Comparison of ENCODE assay signal across 5 fruit fly cellular contexts in the genomic region with DNA sequence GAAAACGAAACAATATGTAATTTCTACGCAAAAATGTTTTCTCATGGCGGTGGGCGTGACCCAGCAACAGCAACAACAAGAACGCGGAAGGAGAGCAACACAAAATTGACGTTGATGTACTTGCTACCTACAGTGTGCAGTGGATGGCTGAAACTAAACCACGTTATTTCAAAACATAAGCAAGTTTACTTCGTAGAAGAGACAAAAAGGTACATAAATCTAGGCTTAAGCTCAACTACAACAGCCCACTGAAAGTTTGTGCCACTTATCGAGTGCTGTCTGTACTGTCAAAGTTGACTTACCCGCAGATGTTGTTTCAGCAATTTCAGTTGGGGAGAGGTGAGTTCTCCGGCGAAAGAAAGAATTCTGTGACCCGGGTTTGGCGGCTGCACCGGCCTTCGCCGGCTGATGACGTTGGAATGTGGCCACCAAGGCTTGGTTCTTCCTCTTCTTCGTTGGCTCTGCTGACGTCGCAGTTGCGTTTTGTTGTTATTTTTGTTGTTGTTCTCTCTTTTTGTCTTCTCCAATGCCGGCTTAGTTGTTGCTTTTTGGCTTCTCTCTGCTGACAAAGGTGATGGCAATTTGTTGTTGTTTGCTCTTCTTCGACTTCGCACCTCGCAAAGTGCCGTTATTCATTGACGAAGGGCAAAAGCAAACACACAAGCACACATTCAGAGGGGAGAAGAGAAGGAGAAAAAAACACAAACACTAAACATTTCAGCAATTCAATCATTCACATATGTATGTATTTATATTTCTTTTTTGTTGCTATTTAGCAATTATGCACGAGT.
TF ChIP-seq lines count a peak whose summit lies in the region.

No protein-coding gene starts in this region.

- no peak for TF ChIP-seq CTCF in whole organism, embryonic (GFP tag; optimal IDR thresholded peaks at IDR 0.05; lab: Kevin White, UChicago)

TF ChIP-seq in whole organism, adult, 20 proteins besides CTCF, POLR2A, EP300 and RAD21:
- TF ChIP-seq CG33017 (tag; optimal IDR thresholded peaks at IDR 0.05; lab: Kevin White, UChicago), result no peak
- peak; percentile 24 for TF ChIP-seq bab1 (GFP tag; optimal IDR thresholded peaks at IDR 0.05; lab: Kevin White, UChicago)
- peak; percentile 92 for TF ChIP-seq pad (GFP tag; optimal IDR thresholded peaks at IDR 0.05; lab: Kevin White, UChicago)
- TF ChIP-seq ovo (GFP tag; optimal IDR thresholded peaks at IDR 0.05; lab: Kevin White, UChicago), result peak; percentile 93
- peak; percentile 87 for TF ChIP-seq tj (GFP tag; optimal IDR thresholded peaks at IDR 0.05; lab: Kevin White, UChicago)
- no peak for TF ChIP-seq CG5204 (GFP tag; optimal IDR thresholded peaks at IDR 0.05; lab: Kevin White, UChicago)

TF ChIP-seq in whole organism, embryonic, 481 proteins besides CTCF, POLR2A, EP300 and RAD21 (continues in another document):
- TF ChIP-seq CG12219 (GFP tag; optimal IDR thresholded peaks at IDR 0.05; lab: Kevin White, UChicago) (no peak), vvl (GFP tag; IDR thresholded peaks at IDR 0.05; lab: Robert Waterston, UW) (peak; percentile 47; the same call in 1 of the 2 replicates), ap (GFP tag; IDR thresholded peaks at IDR 0.05; lab: Robert Waterston, UW) (no peak), CG13296 (GFP tag; optimal IDR thresholded peaks at IDR 0.05; lab: Kevin White, UChicago) (no peak), CG34422 (GFP tag; IDR thresholded peaks at IDR 0.05; lab: Robert Waterston, UW) (peak; percentile 8; the same call in 1 of the 3 replicates), aop (GFP tag; IDR thresholded peaks at IDR 0.05; lab: Robert Waterston, UW) (no peak), ash1 (GFP tag; optimal IDR thresholded peaks at IDR 0.05; lab: Kevin White, UChicago) (no peak), trh (GFP tag; optimal IDR thresholded peaks at IDR 0.05; lab: Kevin White, UChicago) (no peak), lmd (GFP tag; IDR thresholded peaks at IDR 0.05; lab: Robert Waterston, UW) (peak; percentile 56), Ets65A (GFP tag; lab: Kevin White, UChicago) (peak; percentile 62), CG14441 (GFP tag; IDR thresholded peaks at IDR 0.05; lab: Robert Waterston, UW) (peak; percentile 52; the same call in 1 of the 2 replicates), Sry-δ (GFP tag; optimal IDR thresholded peaks at IDR 0.05; lab: Kevin White, UChicago) (no peak), dysf (GFP tag; IDR thresholded peaks at IDR 0.05; lab: Robert Waterston, UW) (peak; percentile 72), mam (GFP tag; optimal IDR thresholded peaks at IDR 0.05; lab: Kevin White, UChicago) (peak; percentile 7), CG2120 (GFP tag; optimal IDR thresholded peaks at IDR 0.05; lab: Kevin White, UChicago) (no peak), dmrt11E (tag; optimal IDR thresholded peaks at IDR 0.05; lab: Kevin White, UChicago) (no peak), gem (tag; optimal IDR thresholded peaks at IDR 0.05; lab: Kevin White, UChicago) (peak; percentile 37), CG6254 (GFP tag; optimal IDR thresholded peaks at IDR 0.05; lab: Kevin White, UChicago) (no peak), Med (GFP tag; lab: Kevin White, UChicago) (no peak)

TF ChIP-seq in whole organism, prepupa, 60 proteins besides CTCF, POLR2A, EP300 and RAD21 (continues in another document):
- TF ChIP-seq CG11294 (GFP tag; IDR thresholded peaks at IDR 0.05; lab: Robert Waterston, UW) (no peak), Hr39 (GFP tag; optimal IDR thresholded peaks at IDR 0.05; lab: Kevin White, UChicago) (peak; percentile 87), CG10669 (GFP tag; optimal IDR thresholded peaks at IDR 0.05; lab: Kevin White, UChicago) (peak; percentile 62), CG7368 (GFP tag; optimal IDR thresholded peaks at IDR 0.05; lab: Kevin White, UChicago) (peak; percentile 60), Eip93F (GFP tag; optimal IDR thresholded peaks at IDR 0.05; lab: Kevin White, UChicago) (peak; percentile 3), lz (GFP tag; optimal IDR thresholded peaks at IDR 0.05; lab: Kevin White, UChicago) (peak; percentile 76), pdm3 (GFP tag; optimal IDR thresholded peaks at IDR 0.05; lab: Kevin White, UChicago) (peak; percentile 65), dac (GFP tag; optimal IDR thresholded peaks at IDR 0.05; lab: Kevin White, UChicago) (no peak), CG3032 (tag; optimal IDR thresholded peaks at IDR 0.05; lab: Kevin White, UChicago) (peak; percentile 53), CG6276 (GFP tag; optimal IDR thresholded peaks at IDR 0.05; lab: Kevin White, UChicago) (peak; percentile 16), fd85E (GFP tag; optimal IDR thresholded peaks at IDR 0.05; lab: Kevin White, UChicago) (no peak), topi (GFP tag; optimal IDR thresholded peaks at IDR 0.05; lab: Kevin White, UChicago) (peak; percentile 80), vri (GFP tag; optimal IDR thresholded peaks at IDR 0.05; lab: Kevin White, UChicago) (peak; percentile 53), Met (GFP tag; optimal IDR thresholded peaks at IDR 0.05; lab: Kevin White, UChicago) (peak; percentile 84), OdsH (GFP tag; optimal IDR thresholded peaks at IDR 0.05; lab: Kevin White, UChicago) (peak; percentile 63), CG16779 (tag; optimal IDR thresholded peaks at IDR 0.05; lab: Kevin White, UChicago) (no peak), fd59A (GFP tag; optimal IDR thresholded peaks at IDR 0.05; lab: Kevin White, UChicago) (peak; percentile 35), Eip75B (GFP tag; optimal IDR thresholded peaks at IDR 0.05; lab: Kevin White, UChicago) (peak; percentile 66), salr (GFP tag; optimal IDR thresholded peaks at IDR 0.05; lab: Kevin White, UChicago) (peak; percentile 21 to 45), cyc (GFP tag; optimal IDR thresholded peaks at IDR 0.05; lab: Kevin White, UChicago) (peak; percentile 84)

TF ChIP-seq in whole organism, pupa, 21 proteins besides CTCF, POLR2A, EP300 and RAD21 (continues in another document):
- TF ChIP-seq D1 (tag; optimal IDR thresholded peaks at IDR 0.05; lab: Kevin White, UChicago), result no peak
- peak; percentile 48 for TF ChIP-seq Pif1B (GFP tag; optimal IDR thresholded peaks at IDR 0.05; lab: Kevin White, UChicago)
- peak; percentile 68 for TF ChIP-seq CG8159 (tag; optimal IDR thresholded peaks at IDR 0.05; lab: Kevin White, UChicago)
- TF ChIP-seq CG13204 (GFP tag; optimal IDR thresholded peaks at IDR 0.05; lab: Kevin White, UChicago), result peak; percentile 24
- peak; percentile 61 for TF ChIP-seq gl (tag; optimal IDR thresholded peaks at IDR 0.05; lab: Kevin White, UChicago)
- peak; percentile 63 for TF ChIP-seq CG8301 (tag; optimal IDR thresholded peaks at IDR 0.05; lab: Kevin White, UChicago)
- no peak for TF ChIP-seq CG32121 (GFP tag; IDR thresholded peaks at IDR 0.05; lab: Robert Waterston, UW)
- peak; percentile 38; the same call in 1 of the 2 replicates for TF ChIP-seq Ets98B (GFP tag; IDR thresholded peaks at IDR 0.05; lab: Robert Waterston, UW)
- TF ChIP-seq fd96Ca (GFP tag; IDR thresholded peaks at IDR 0.05; lab: Robert Waterston, UW), result peak; percentile 55; the same call in 2 of the 3 replicates
- TF ChIP-seq CG4496 (GFP tag; IDR thresholded peaks at IDR 0.05; lab: Robert Waterston, UW), result peak; percentile 69; the same call in 2 of the 3 replicates
- TF ChIP-seq CG34367 (tag; optimal IDR thresholded peaks at IDR 0.05; lab: Kevin White, UChicago), result peak; percentile 60
- no peak for TF ChIP-seq CG10348 (GFP tag; IDR thresholded peaks at IDR 0.05; lab: Robert Waterston, UW)
- peak; percentile 32; the same call in 1 of the 2 replicates for TF ChIP-seq CG12605 (GFP tag; IDR thresholded peaks at IDR 0.05; lab: Robert Waterston, UW)
- no peak for TF ChIP-seq CG14655 (GFP tag; optimal IDR thresholded peaks at IDR 0.05; lab: Kevin White, UChicago)
- TF ChIP-seq CG17806 (tag; optimal IDR thresholded peaks at IDR 0.05; lab: Kevin White, UChicago), result peak; percentile 58
- TF ChIP-seq CG9948 (tag; optimal IDR thresholded peaks at IDR 0.05; lab: Kevin White, UChicago), result peak; percentile 59
- TF ChIP-seq Pif1A (GFP tag; optimal IDR thresholded peaks at IDR 0.05; lab: Kevin White, UChicago), result peak; percentile 42
- 0 out of 2 replicates have a peak, but pooled peaks have one; percentile 11 for TF ChIP-seq rn (GFP tag; IDR thresholded peaks at IDR 0.05; lab: Robert Waterston, UW)
- peak; percentile 69 for TF ChIP-seq Snoo (tag; optimal IDR thresholded peaks at IDR 0.05; lab: Kevin White, UChicago)
- peak; percentile 8 for TF ChIP-seq EcR (GFP tag; optimal IDR thresholded peaks at IDR 0.05; lab: Kevin White, UChicago)

TF ChIP-seq in whole organism, wandering third instar larva, 38 proteins besides CTCF, POLR2A, EP300 and RAD21 (continues in another document):
- TF ChIP-seq Dfd (GFP tag; optimal IDR thresholded peaks at IDR 0.05; lab: Kevin White, UChicago), result no peak
- TF ChIP-seq GATAd (GFP tag; optimal IDR thresholded peaks at IDR 0.05; lab: Kevin White, UChicago), result no peak
- no peak for TF ChIP-seq Jra (GFP tag; optimal IDR thresholded peaks at IDR 0.05; lab: Kevin White, UChicago)
- no peak for TF ChIP-seq brk (GFP tag; optimal IDR thresholded peaks at IDR 0.05; lab: Kevin White, UChicago)
- TF ChIP-seq woc (GFP tag; optimal IDR thresholded peaks at IDR 0.05; lab: Kevin White, UChicago), result peak; percentile 47
- TF ChIP-seq dsf (GFP tag; optimal IDR thresholded peaks at IDR 0.05; lab: Kevin White, UChicago; ENCODE audit: borderline replicate concordance), result no peak
- peak; percentile 45 for TF ChIP-seq Sp1 (GFP tag; optimal IDR thresholded peaks at IDR 0.05; lab: Kevin White, UChicago)
- TF ChIP-seq Dif (GFP tag; optimal IDR thresholded peaks at IDR 0.05; lab: Kevin White, UChicago; ENCODE audit: partially characterized antibody), result no peak
- TF ChIP-seq psq (GFP tag; optimal IDR thresholded peaks at IDR 0.05; lab: Kevin White, UChicago), result peak; percentile 68
- TF ChIP-seq foxo (GFP tag; optimal IDR thresholded peaks at IDR 0.05; lab: Kevin White, UChicago), result peak in 1 of 2 experiments; percentile 75
- no peak for TF ChIP-seq Hr83 (GFP tag; optimal IDR thresholded peaks at IDR 0.05; lab: Kevin White, UChicago; ENCODE audit: poor library complexity, severe bottlenecking)
- TF ChIP-seq rgr (GFP tag; optimal IDR thresholded peaks at IDR 0.05; lab: Kevin White, UChicago), result peak; percentile 65
- TF ChIP-seq jim (GFP tag; optimal IDR thresholded peaks at IDR 0.05; lab: Kevin White, UChicago), result no peak
- no peak for TF ChIP-seq Abd-B (GFP tag; optimal IDR thresholded peaks at IDR 0.05; lab: Kevin White, UChicago)
- TF ChIP-seq usp (GFP tag; optimal IDR thresholded peaks at IDR 0.05; lab: Kevin White, UChicago), result no peak
- no peak for TF ChIP-seq Vsx2 (GFP tag; optimal IDR thresholded peaks at IDR 0.05; lab: Kevin White, UChicago; ENCODE audit: partially characterized antibody)
- no peak for TF ChIP-seq Myc (optimal IDR thresholded peaks at IDR 0.05; lab: Kevin White, UChicago)
- no peak for TF ChIP-seq CrebA (GFP tag; optimal IDR thresholded peaks at IDR 0.05; lab: Kevin White, UChicago; ENCODE audit: borderline replicate concordance)
- TF ChIP-seq dmrt93B (GFP tag; optimal IDR thresholded peaks at IDR 0.05; lab: Kevin White, UChicago), result peak; percentile 52
- peak; percentile 53 for TF ChIP-seq br (GFP tag; optimal IDR thresholded peaks at IDR 0.05; lab: Kevin White, UChicago)
- peak; percentile 4 for TF ChIP-seq CG9705 (GFP tag; optimal IDR thresholded peaks at IDR 0.05; lab: Kevin White, UChicago)
- peak; percentile 67 for TF ChIP-seq h (GFP tag; optimal IDR thresholded peaks at IDR 0.05; lab: Kevin White, UChicago)
- no peak for TF ChIP-seq lola (GFP tag; optimal IDR thresholded peaks at IDR 0.05; lab: Kevin White, UChicago)
